Worm (Caenorhabditis elegans) whole organism, L2 larva: Measurements from ENCODE around the gene pigc-1.

Experiments
- C34F6.9 ChIP-seq: fragments of 150-350 bp; optimal IDR thresholded peaks from 2 replicates; lab custom pipeline; 2014; ENCODE audit warnings: missing biosample characterization, missing genetic modification characterization
- Y55F3AM.14 ChIP-seq: fragments of 200-800 bp; sonication (Bioruptor generic); optimal IDR thresholded peaks from 2 replicates; lab custom pipeline; 2018; ENCODE audit warnings: mild to moderate bottlenecking, missing genetic modification characterization, missing compliant biosample characterization
- ZK546.5 ChIP-seq: sonication (generic microtip); optimal IDR thresholded peaks from 2 replicates; lab custom pipeline; 2017; ENCODE audit warnings: missing biosample characterization, missing genetic modification characterization
- alr-1 ChIP-seq: fragments of 150-350 bp; optimal IDR thresholded peaks from 2 replicates; lab custom pipeline; 2014; ENCODE audit warnings: missing biosample characterization, missing genetic modification characterization
- aly-2 ChIP-seq: fragments of 150-350 bp; optimal IDR thresholded peaks from 2 replicates; lab custom pipeline; 2014; ENCODE audit warnings: missing biosample characterization, missing genetic modification characterization
- blmp-1 ChIP-seq: sonication (generic microtip); optimal IDR thresholded peaks from 2 replicates; lab custom pipeline; 2017; ENCODE audit warnings: missing genetic modification characterization, mild to moderate bottlenecking, missing compliant biosample characterization, antibody characterized with exemption, moderate library complexity; ENCODE audit not compliant: insufficient read depth
- ceh-82 ChIP-seq: fragments of 150-350 bp; optimal IDR thresholded peaks from 2 replicates; lab custom pipeline; 2014; ENCODE audit warnings: missing biosample characterization, missing genetic modification characterization
- dmd-4 ChIP-seq: sonication (generic microtip); optimal IDR thresholded peaks from 2 replicates; lab custom pipeline; 2017; ENCODE audit warnings: missing biosample characterization, missing genetic modification characterization
- elt-3 ChIP-seq: sonication (generic microtip); optimal IDR thresholded peaks from 2 replicates; lab custom pipeline; 2017; ENCODE audit warnings: missing biosample characterization, missing genetic modification characterization
- fos-1 ChIP-seq: fragments of 150-350 bp; optimal IDR thresholded peaks from 2 replicates; lab custom pipeline; 2014; ENCODE audit warnings: missing biosample characterization, missing genetic modification characterization
- lin-11 ChIP-seq: fragments of 150-350 bp; sonication (generic microtip); optimal IDR thresholded peaks from 2 replicates; lab custom pipeline; 2014; ENCODE audit warnings: missing biosample characterization, missing genetic modification characterization, inconsistent platforms, mixed read lengths
- lin-13 ChIP-seq: fragments of 150-350 bp; optimal IDR thresholded peaks from 2 replicates; lab custom pipeline; 2014; ENCODE audit warnings: missing biosample characterization, missing genetic modification reagents, missing genetic modification characterization
- lin-39 ChIP-seq: fragments of 150-350 bp; optimal IDR thresholded peaks from 2 replicates; lab custom pipeline; 2014; ENCODE audit warnings: missing biosample characterization, missing genetic modification reagents, missing genetic modification characterization
- lsy-2 ChIP-seq, 2 experiments: fragments of 150-350 bp in 1 of 2; sonication (generic microtip) in 1 of 2; optimal IDR thresholded peaks; 2 replicates each; lab custom pipeline; 2014 to 2017; ENCODE audit warnings: missing biosample characterization in 2 of 2, missing genetic modification characterization in 2 of 2
- mab-5 ChIP-seq: fragments of 150-350 bp; optimal IDR thresholded peaks from 2 replicates; lab custom pipeline; 2014; ENCODE audit warnings: missing biosample characterization, missing genetic modification characterization
- mbf-1 ChIP-seq: sonication (generic microtip); optimal IDR thresholded peaks from 2 replicates; lab custom pipeline; 2017; ENCODE audit warnings: missing biosample characterization, missing genetic modification characterization
- nhr-10 ChIP-seq: sonication (generic microtip); optimal IDR thresholded peaks from 2 replicates; lab custom pipeline; 2017; ENCODE audit warnings: missing biosample characterization, missing genetic modification characterization
- nhr-12 ChIP-seq: fragments of 150-350 bp; optimal IDR thresholded peaks from 2 replicates; lab custom pipeline; 2014; ENCODE audit warnings: missing biosample characterization, missing genetic modification characterization
- nhr-129 ChIP-seq: fragments of 150-350 bp; optimal IDR thresholded peaks from 2 replicates; lab custom pipeline; 2014; ENCODE audit warnings: missing biosample characterization, missing genetic modification characterization
- nhr-23 ChIP-seq: fragments of 150-350 bp; optimal IDR thresholded peaks from 2 replicates; lab custom pipeline; 2014; ENCODE audit warnings: missing biosample characterization, missing genetic modification reagents, missing genetic modification characterization
- nhr-6 ChIP-seq: fragments of 150-350 bp; optimal IDR thresholded peaks from 2 replicates; lab custom pipeline; 2014; ENCODE audit warnings: missing biosample characterization, missing genetic modification characterization
- peb-1 ChIP-seq: fragments of 150-350 bp; optimal IDR thresholded peaks from 2 replicates; lab custom pipeline; 2014; ENCODE audit warnings: missing biosample characterization, missing genetic modification characterization
- sem-4 ChIP-seq: fragments of 150-350 bp; optimal IDR thresholded peaks from 2 replicates; lab custom pipeline; 2014; ENCODE audit warnings: missing biosample characterization, missing genetic modification reagents, missing genetic modification characterization
- skn-1 ChIP-seq: sonication (generic microtip); optimal IDR thresholded peaks from 2 replicates; lab custom pipeline; 2017; ENCODE audit warnings: missing biosample characterization, missing genetic modification characterization
- sma-3 ChIP-seq: sonication (generic microtip); optimal IDR thresholded peaks from 2 replicates; lab custom pipeline; 2016; ENCODE audit warnings: missing genetic modification reagents, missing genetic modification characterization, missing compliant biosample characterization
- sma-9 ChIP-seq, 2 experiments: fragments of 150-350 bp in 1 of 2; sonication (generic microtip) in 1 of 2; optimal IDR thresholded peaks; 2 replicates each; lab custom pipeline; 2014 to 2016; ENCODE audit warnings: missing genetic modification characterization in 2 of 2, mild to moderate bottlenecking in 1 of 2, missing biosample characterization in 1 of 2, missing compliant biosample characterization in 1 of 2, missing genetic modification reagents in 1 of 2, moderate library complexity in 1 of 2
- snpc-4 ChIP-seq: fragments of 150-350 bp; optimal IDR thresholded peaks from 2 replicates; lab custom pipeline; 2014; ENCODE audit warnings: missing biosample characterization, missing genetic modification characterization
- unc-55 ChIP-seq: fragments of 150-350 bp; sonication (generic microtip); optimal IDR thresholded peaks from 3 replicates; lab custom pipeline; 2014; ENCODE audit warnings: missing biosample characterization, missing genetic modification reagents, missing genetic modification characterization
- unc-62 ChIP-seq: fragments of 150-350 bp; optimal IDR thresholded peaks from 2 replicates; lab custom pipeline; 2014; ENCODE audit warnings: missing biosample characterization, missing genetic modification reagents, missing genetic modification characterization
- zag-1 ChIP-seq: fragments of 150-350 bp; optimal IDR thresholded peaks from 2 replicates; lab custom pipeline; 2014; ENCODE audit warnings: missing biosample characterization, missing genetic modification characterization
- ztf-1 ChIP-seq: fragments of 200-800 bp; sonication (Bioruptor generic); conservative IDR thresholded peaks from 2 replicates; pipeline ENCODE4 v1.3.6; 2022; ENCODE audit warnings: missing genetic modification characterization, missing compliant biosample characterization
- ztf-11 ChIP-seq: sonication (generic microtip); optimal IDR thresholded peaks from 2 replicates; lab custom pipeline; 2017; ENCODE audit warnings: missing biosample characterization, missing genetic modification characterization
- ztf-4 ChIP-seq: fragments of 150-350 bp; optimal IDR thresholded peaks from 2 replicates; lab custom pipeline; 2014; ENCODE audit warnings: missing biosample characterization, missing genetic modification characterization

Gene pigc-1

ce11 chrIV:9366411-9366810 lies 23.5 kb upstream of the pigc-1 start, which contains the start of gene pezo-1:
TSS of gene pezo-1 (minus strand) at chrIV:9366511.
- no peak for TF ChIP-seq sma-9 (GFP tag; optimal IDR thresholded peaks at IDR 0.05; lab: Kevin White, UChicago)
- TF ChIP-seq sma-9 (tag; optimal IDR thresholded peaks at IDR 0.05; lab: Kevin White, UChicago), result no peak
- peak in 1 of 2 experiments; percentile 34 for TF ChIP-seq lsy-2 (tag; optimal IDR thresholded peaks at IDR 0.05; lab: Kevin White, UChicago)
- TF ChIP-seq ztf-1 (GFP tag; lab: Robert Waterston, UW), result no peak

ce11 chrIV:9353728-9354127 lies 10.8 kb upstream of the pigc-1 start:
- no peak for TF ChIP-seq nhr-23
- TF ChIP-seq elt-3 (tag; lab: Kevin White, UChicago), result no peak
- TF ChIP-seq nhr-129, result no peak
- TF ChIP-seq peb-1 (tag; lab: Kevin White, UChicago), result no peak
- no peak for TF ChIP-seq ztf-4 (tag; lab: Kevin White, UChicago)
- no peak for TF ChIP-seq sma-3 (GFP tag; lab: Kevin White, UChicago)
- TF ChIP-seq skn-1, result no peak
- no peak for TF ChIP-seq mbf-1 (tag; lab: Kevin White, UChicago)
- no peak for TF ChIP-seq ZK546.5
- TF ChIP-seq lin-11 (tag; lab: Kevin White, UChicago), result no peak
- no peak for TF ChIP-seq mab-5
- no peak for TF ChIP-seq Y55F3AM.14 (GFP tag; lab: Kevin White, UChicago)
- TF ChIP-seq blmp-1 (tag; lab: Kevin White, UChicago), result no peak
- no peak for TF ChIP-seq ztf-1 (GFP tag; lab: Robert Waterston, UW)

- TF ChIP-seq fos-1 (tag; lab: Kevin White, UChicago) (peak; percentile 47), lsy-2 (tag; optimal IDR thresholded peaks at IDR 0.05; lab: Kevin White, UChicago) (peak in 1 of 2 experiments; percentile 49), C34F6.9 (peak; percentile 48), Y55F3AM.14 (GFP tag; lab: Kevin White, UChicago) (no peak), unc-55 (GFP tag; lab: Kevin White, UChicago) (peak; percentile 26), snpc-4 (no peak), nhr-129 (peak; percentile 40)
These were observed 1.4 kb downstream of the pigc-1 start, which contains the start of gene vps-26 for ce11 chrIV:9341591-9341990. TSS of gene vps-26 (minus strand) at chrIV:9341790.

- no peak for TF ChIP-seq dmd-4
- no peak for TF ChIP-seq C34F6.9
- no peak for TF ChIP-seq unc-62 (GFP tag; lab: Kevin White, UChicago)
- TF ChIP-seq lin-39 (tag; lab: Kevin White, UChicago), result no peak
- no peak for TF ChIP-seq snpc-4
- TF ChIP-seq Y55F3AM.14 (GFP tag; lab: Kevin White, UChicago), result no peak
- TF ChIP-seq aly-2 (tag; lab: Kevin White, UChicago), result no peak
- no peak for TF ChIP-seq lin-13 (GFP tag; lab: Kevin White, UChicago)
- TF ChIP-seq sem-4, result no peak
- TF ChIP-seq zag-1 (tag; lab: Kevin White, UChicago), result no peak
- TF ChIP-seq alr-1 (tag; lab: Kevin White, UChicago), result no peak
- TF ChIP-seq mab-5, result no peak
- TF ChIP-seq nhr-12 (tag; lab: Kevin White, UChicago), result no peak
- no peak for TF ChIP-seq elt-3 (tag; lab: Kevin White, UChicago)
- no peak for TF ChIP-seq ztf-11 (tag; lab: Kevin White, UChicago)
These were observed 3.7 kb downstream of the pigc-1 start, which contains the start of gene T20D3.6 for ce11 chrIV:9339205-9339604. TSS of gene T20D3.6 (minus strand) at chrIV:9339305.

- TF ChIP-seq nhr-10 (tag; lab: Kevin White, UChicago) (no peak), ceh-82 (tag; lab: Kevin White, UChicago) (no peak), unc-55 (GFP tag; lab: Kevin White, UChicago) (no peak), nhr-6 (tag; lab: Kevin White, UChicago) (no peak), ZK546.5 (no peak), snpc-4 (no peak), lsy-2 (tag; optimal IDR thresholded peaks at IDR 0.05; lab: Kevin White, UChicago) (no peak), peb-1 (tag; lab: Kevin White, UChicago) (no peak), aly-2 (tag; lab: Kevin White, UChicago) (no peak)
- TF ChIP-seq, all 48 proteins: peak for 0
These were observed 6.3 kb downstream of the pigc-1 start, which contains the start of gene T20D3.5 for ce11 chrIV:9336538-9337090. TSS of gene T20D3.5 (plus strand) at chrIV:9337040.
